Fruit fly (Drosophila melanogaster): ENCODE data around the gene CG14515.

The CG14515 gene

DNA sequence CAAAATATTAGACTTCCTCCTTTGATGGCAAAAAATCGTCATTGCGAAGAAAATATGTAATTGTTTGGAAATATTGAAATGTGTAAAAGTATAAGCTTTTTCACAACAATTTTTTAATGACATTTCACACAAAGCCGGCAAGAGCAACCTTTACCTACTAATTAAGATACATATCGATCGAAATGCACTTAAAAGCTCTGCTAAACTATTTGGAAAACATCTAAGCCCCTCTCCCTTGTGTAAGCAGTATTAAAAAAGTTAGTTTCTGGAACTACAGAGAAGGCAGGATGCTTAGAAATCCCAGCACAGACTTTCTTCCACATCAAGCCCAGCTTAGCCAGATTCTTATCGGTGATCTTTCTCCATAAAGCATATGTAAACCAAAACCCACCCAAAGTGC, 6.7 kb downstream of the CG14515 start, which contains the start of gene Cyt-c1L:
Cyt-c1L (minus strand) TSS at position 101 of the 400 bp plus-strand sequence.
- TF ChIP-seq CG8478 (optimal IDR thresholded peaks at IDR 0.05), result no peak
- no peak for TF ChIP-seq CTCF (optimal IDR thresholded peaks at IDR 0.05)

dm6 chr3R:29204612-29205480, 7.5 kb downstream of the CG14515 start:
- TF ChIP-seq CG8478 (optimal IDR thresholded peaks at IDR 0.05) (no peak), CTCF (optimal IDR thresholded peaks at IDR 0.05) (no peak)

DNA sequence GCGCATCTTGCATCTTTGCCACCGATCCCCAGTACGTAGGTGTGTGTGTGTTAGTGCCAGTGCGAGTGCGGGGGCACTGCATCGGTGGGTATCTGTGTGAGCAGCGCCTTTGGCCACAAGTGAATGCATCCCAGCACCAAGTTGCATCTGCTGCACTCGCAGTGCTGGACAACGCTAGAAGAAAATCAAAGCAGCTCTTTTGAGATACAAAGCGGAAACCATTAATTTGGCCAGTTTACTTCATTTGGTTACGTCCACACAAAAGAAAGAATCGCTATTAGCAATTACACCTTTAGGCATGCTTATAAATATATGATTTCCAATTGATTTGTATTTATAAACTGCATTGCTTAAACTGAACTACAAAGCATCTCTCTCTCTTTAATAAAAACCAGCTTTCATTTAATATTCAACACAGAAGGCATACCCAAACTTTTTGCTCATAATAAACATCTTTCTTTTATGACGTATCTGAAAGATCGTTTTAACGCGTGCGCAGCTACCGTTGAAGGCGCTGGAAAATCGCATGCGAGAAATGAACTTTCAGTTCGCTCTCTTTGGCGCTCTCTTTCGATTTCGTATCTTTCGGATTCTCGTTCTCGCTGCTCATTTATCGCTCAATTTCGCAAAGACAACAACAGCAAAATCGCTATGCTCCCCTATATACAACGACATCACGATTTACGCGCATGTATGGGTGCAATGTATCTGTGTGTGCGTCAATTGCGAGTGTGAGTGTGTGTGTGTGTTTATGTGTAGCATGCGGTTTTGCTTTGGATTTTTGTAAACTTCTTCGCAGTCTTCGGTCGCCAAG, 9.0 kb downstream of the CG14515 start:
- TF ChIP-seq CTCF (optimal IDR thresholded peaks at IDR 0.05), result no peak
- TF ChIP-seq CG8478 (optimal IDR thresholded peaks at IDR 0.05), result no peak

DNA sequence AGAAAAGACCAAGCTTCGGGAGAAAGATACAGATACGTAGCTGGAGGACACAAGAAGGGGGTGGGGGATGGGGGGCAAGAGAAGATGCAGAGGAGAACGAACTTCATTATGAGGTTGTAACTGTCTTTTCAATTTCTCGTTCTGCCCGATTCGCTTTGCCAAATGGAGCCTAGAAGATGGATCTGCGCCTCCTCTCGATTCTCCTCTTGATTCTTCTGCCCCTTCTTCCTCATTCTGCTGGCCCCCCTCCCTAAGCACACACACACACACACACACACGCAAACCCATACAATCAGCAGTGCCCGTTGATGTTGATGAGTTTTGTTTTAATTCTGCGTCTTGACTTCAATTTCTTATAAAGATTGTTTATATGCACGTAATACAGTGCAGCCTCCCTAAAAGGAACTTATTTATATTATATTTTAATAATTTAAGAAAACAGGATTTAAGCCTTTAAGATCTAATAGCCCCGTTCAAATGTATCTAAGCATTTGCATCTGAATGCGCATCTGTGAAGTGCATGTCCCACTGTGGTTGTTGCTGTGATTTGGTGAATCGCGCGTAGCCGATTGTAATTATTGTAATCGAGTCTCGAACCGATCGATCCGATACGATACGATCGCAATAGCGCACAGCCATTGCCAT, 9.8 kb downstream of the CG14515 start:
- no peak for TF ChIP-seq CTCF (optimal IDR thresholded peaks at IDR 0.05)
- TF ChIP-seq CG8478 (optimal IDR thresholded peaks at IDR 0.05), result no peak

DNA sequence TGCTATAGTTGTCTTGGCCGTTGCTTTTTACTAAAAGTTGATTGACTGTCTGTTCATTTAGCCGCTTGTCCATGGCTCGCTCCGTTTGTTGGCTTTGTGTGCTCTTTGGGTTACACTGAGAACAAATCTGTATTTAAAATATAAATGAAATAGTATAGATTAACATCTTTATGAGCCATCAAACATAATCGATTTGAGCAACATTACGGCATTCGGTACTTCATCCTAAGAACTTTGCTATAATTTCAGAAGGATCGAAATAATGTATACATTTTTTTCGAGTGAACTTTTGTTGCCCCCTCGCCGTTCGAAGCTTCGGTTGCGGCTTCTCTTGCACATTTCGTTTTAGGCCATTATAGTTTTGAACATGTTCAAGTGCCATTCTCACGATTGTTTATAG, 10.6 kb downstream of the CG14515 start:
- TF ChIP-seq CG8478 (optimal IDR thresholded peaks at IDR 0.05) (no peak), CTCF (optimal IDR thresholded peaks at IDR 0.05) (no peak)

- TF ChIP-seq CG8478 (optimal IDR thresholded peaks at IDR 0.05), result no peak
- TF ChIP-seq CTCF (optimal IDR thresholded peaks at IDR 0.05), result no peak
These were observed 12.7 kb downstream of the CG14515 start for dm6 chr3R:29210091-29210490.

DNA sequence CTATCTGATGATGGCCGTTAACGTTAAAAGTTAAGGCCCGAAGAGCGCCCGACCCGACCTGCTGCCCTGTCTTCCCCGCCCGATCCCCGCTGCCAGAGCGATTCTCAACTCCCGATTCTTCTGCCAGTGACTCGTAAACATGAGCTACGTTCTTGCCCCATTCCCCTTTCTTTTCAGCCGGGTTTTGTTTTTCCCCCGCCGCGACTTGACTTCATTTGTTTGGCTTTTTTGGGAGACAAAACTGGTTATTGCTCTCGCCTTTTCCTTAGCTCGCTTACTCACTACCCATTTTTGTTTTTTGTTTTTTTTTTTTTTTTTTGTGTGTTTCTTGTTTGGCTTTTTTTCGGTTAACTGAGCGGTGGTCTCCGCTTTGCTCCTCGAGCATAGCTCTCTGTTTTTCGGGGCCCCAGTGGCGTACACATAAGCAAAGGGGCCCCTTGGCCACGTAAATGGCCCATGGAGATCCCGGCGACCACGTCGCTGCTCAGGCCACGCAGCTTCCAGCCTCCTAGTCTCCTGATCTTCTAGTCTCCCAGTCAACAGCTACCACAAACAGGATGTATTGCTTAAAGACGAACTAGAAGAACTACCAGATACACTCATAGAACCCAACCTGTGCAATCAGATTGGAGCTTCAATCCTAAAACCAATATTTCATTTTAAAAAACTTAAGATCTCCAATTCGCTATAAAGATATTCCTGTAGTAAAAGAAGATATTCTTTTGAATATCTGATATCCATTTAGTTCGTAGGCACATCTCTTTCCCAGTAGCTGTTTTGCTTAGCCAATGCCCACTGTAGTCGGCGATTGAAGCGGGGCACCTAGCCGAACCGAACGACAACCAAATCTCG, 13.4 kb downstream of the CG14515 start:
- TF ChIP-seq CTCF (optimal IDR thresholded peaks at IDR 0.05) (no peak), CG8478 (optimal IDR thresholded peaks at IDR 0.05) (no peak)

dm6 chr3R:29211702-29212101, 14.3 kb downstream of the CG14515 start:
- TF ChIP-seq CG8478 (optimal IDR thresholded peaks at IDR 0.05) (no peak), CTCF (optimal IDR thresholded peaks at IDR 0.05) (no peak)

dm6 chr3R:29212534-29212933, 15.2 kb downstream of the CG14515 start:
- no peak for TF ChIP-seq CTCF (optimal IDR thresholded peaks at IDR 0.05)

- TF ChIP-seq CTCF (optimal IDR thresholded peaks at IDR 0.05), result no peak
- TF ChIP-seq CG8478 (optimal IDR thresholded peaks at IDR 0.05), result no peak
These were observed 16.1 kb downstream of the CG14515 start for dm6 chr3R:29213416-29213815.

- TF ChIP-seq CTCF (optimal IDR thresholded peaks at IDR 0.05), result no peak
- TF ChIP-seq CG8478 (optimal IDR thresholded peaks at IDR 0.05), result peak; percentile 34
These were observed 16.9 kb downstream of the CG14515 start for dm6 chr3R:29214262-29214661.

DNA sequence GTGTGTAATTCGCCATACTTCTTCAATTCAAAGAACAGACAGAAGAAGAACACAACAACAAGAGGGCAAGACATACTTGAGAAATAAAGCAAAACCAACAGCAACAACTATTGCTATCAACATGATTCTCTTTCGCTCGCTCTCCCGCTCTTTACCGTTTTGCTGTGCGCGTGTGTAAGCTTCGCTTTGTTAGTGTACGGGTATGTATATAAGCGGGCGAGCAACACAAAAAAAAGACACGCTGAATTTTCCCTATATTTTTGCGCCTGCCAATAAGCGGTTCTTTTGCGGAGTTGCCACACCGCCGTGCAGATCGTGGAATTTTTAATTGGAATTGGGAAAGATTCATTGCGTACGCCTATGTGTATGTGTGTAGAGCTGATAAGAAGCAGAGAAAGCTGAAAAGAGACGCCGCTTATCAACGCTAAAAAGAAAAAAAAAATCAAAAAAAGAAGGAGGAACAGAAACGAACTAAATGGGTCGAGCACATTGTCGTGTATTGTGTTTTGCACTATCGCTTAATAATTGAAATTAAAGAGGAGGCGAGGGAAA, 17.7 kb downstream of the CG14515 start:
- no peak for TF ChIP-seq CTCF (optimal IDR thresholded peaks at IDR 0.05)
- TF ChIP-seq CG8478 (optimal IDR thresholded peaks at IDR 0.05), result no peak

- TF ChIP-seq CG8478 (optimal IDR thresholded peaks at IDR 0.05) (no peak), CTCF (optimal IDR thresholded peaks at IDR 0.05) (no peak)
These were observed 18.5 kb downstream of the CG14515 start for dm6 chr3R:29215652-29216483.
